Fruit fly (Drosophila melanogaster) whole organism, embryonic: ENCODE measurements around the gene Zn72D.

ENCODE experiments used
- Ada2b ChIP-seq: fragments of 200-800 bp; sonication (Bioruptor generic); IDR thresholded peaks from 2 replicates; pipeline ENCODE4 v1.3.6; 2022; ENCODE audit warnings: missing biosample characterization, missing genetic modification characterization
- Aef1 ChIP-seq: fragments of 200-800 bp; sonication (Bioruptor generic); IDR thresholded peaks from 3 replicates; pipeline ENCODE4 v1.3.6; 2022; ENCODE audit warnings: missing biosample characterization, missing genetic modification characterization
- CG10431 ChIP-seq: fragments of 200-800 bp; sonication (Bioruptor generic); optimal IDR thresholded peaks from 3 replicates; lab custom pipeline; 2018; ENCODE audit warnings: missing biosample characterization, mild to moderate bottlenecking, missing genetic modification characterization
- CG10462 ChIP-seq: fragments of 200-800 bp; sonication (Bioruptor generic); optimal IDR thresholded peaks from 2 replicates; lab custom pipeline; 2016; ENCODE audit warnings: missing biosample characterization, missing genetic modification characterization
- CG10565 ChIP-seq: fragments of 200-800 bp; sonication (Bioruptor generic); optimal IDR thresholded peaks from 3 replicates; lab custom pipeline; 2016; ENCODE audit warnings: missing biosample characterization, mild to moderate bottlenecking, missing genetic modification characterization
- CG11723 ChIP-seq: fragments of 200-800 bp; sonication (Bioruptor generic); optimal IDR thresholded peaks from 2 replicates; lab custom pipeline; 2017; ENCODE audit warnings: missing biosample characterization, mild to moderate bottlenecking, missing genetic modification characterization
- CG1233 ChIP-seq: fragments of 200-800 bp; sonication (Bioruptor generic); optimal IDR thresholded peaks from 4 replicates; lab custom pipeline; 2018; ENCODE audit warnings: missing biosample characterization, mild to moderate bottlenecking, missing genetic modification characterization
- CG13287 ChIP-seq: fragments of 200-800 bp; sonication (Bioruptor generic); IDR thresholded peaks from 2 replicates; pipeline ENCODE4 v1.3.6; 2022; ENCODE audit warnings: missing biosample characterization, missing genetic modification characterization; ENCODE audit not compliant: partially characterized antibody
- CG15073 ChIP-seq: fragments of 200-800 bp; sonication (Bioruptor generic); optimal IDR thresholded peaks from 2 replicates; lab custom pipeline; 2016; ENCODE audit warnings: missing biosample characterization, missing genetic modification characterization
- CG1529 ChIP-seq: fragments of 200-800 bp; sonication (Bioruptor generic); optimal IDR thresholded peaks from 3 replicates; lab custom pipeline; 2018; ENCODE audit warnings: missing biosample characterization, missing genetic modification characterization
- CG16779 ChIP-seq: fragments of 200-800 bp; sonication (Bioruptor generic); IDR thresholded peaks from 2 replicates; pipeline ENCODE4 v1.3.6; 2022; ENCODE audit warnings: missing biosample characterization, missing genetic modification characterization
- CG2129 ChIP-seq: fragments of 200-800 bp; sonication (Bioruptor generic); IDR thresholded peaks from 2 replicates; pipeline ENCODE4 v1.3.6; 2022; ENCODE audit warnings: missing biosample characterization, missing genetic modification characterization; ENCODE audit not compliant: partially characterized antibody
- CG3163 ChIP-seq: fragments of 200-800 bp; sonication (Bioruptor generic); optimal IDR thresholded peaks from 3 replicates; lab custom pipeline; 2016; ENCODE audit warnings: missing biosample characterization, missing genetic modification characterization
- CG32767 ChIP-seq: fragments of 200-800 bp; sonication (Bioruptor generic); IDR thresholded peaks from 2 replicates; pipeline ENCODE4 v1.3.6; 2022; ENCODE audit warnings: missing biosample characterization, missing genetic modification characterization
- CG32772 ChIP-seq: fragments of 200-800 bp; sonication (Bioruptor generic); IDR thresholded peaks from 2 replicates; pipeline ENCODE4 v1.3.6; 2022; ENCODE audit warnings: missing biosample characterization, missing genetic modification characterization
- CG3726 ChIP-seq: fragments of 200-800 bp; sonication (Bioruptor generic); IDR thresholded peaks from 3 replicates; pipeline ENCODE4, ENCODE4 v1.3.6; 2022; ENCODE audit warnings: missing biosample characterization, missing genetic modification characterization
- CG4404 ChIP-seq: fragments of 200-800 bp; sonication (Bioruptor generic); IDR thresholded peaks from 2 replicates; pipeline ENCODE4 v1.3.6; 2022; ENCODE audit warnings: missing biosample characterization, missing genetic modification characterization
- CG6689 ChIP-seq: fragments of 200-800 bp; sonication (Bioruptor generic); IDR thresholded peaks from 2 replicates; pipeline ENCODE4 v1.3.6; 2022; ENCODE audit warnings: missing biosample characterization, missing genetic modification characterization
- CG6765 ChIP-seq: fragments of 200-800 bp; sonication (Bioruptor generic); optimal IDR thresholded peaks from 3 replicates; lab custom pipeline; 2017; ENCODE audit warnings: missing biosample characterization, mild to moderate bottlenecking, missing genetic modification characterization
- CG8281 ChIP-seq: fragments of 200-800 bp; sonication (Bioruptor generic); optimal IDR thresholded peaks from 2 replicates; lab custom pipeline; 2018; ENCODE audit warnings: missing biosample characterization, mild to moderate bottlenecking, missing genetic modification characterization, moderate library complexity
- CG9609 ChIP-seq: fragments of 200-800 bp; sonication (Bioruptor generic); optimal IDR thresholded peaks from 3 replicates; lab custom pipeline; 2016; ENCODE audit warnings: missing biosample characterization, missing genetic modification characterization
- D ChIP-seq, 2 experiments: fragments of 200-800 bp in 1 of 2; fragments of >200 bp in 1 of 2; sonication (Bioruptor generic) in 1 of 2; optimal IDR thresholded peaks; 2 replicates in 1 of 2; 3 replicates in 1 of 2; lab custom pipeline; 2017; ENCODE audit warnings: mild to moderate bottlenecking in 1 of 2, missing biosample characterization in 1 of 2, missing genetic modification characterization in 1 of 2, missing genetic modification reagents in 1 of 2
- Dip3 ChIP-seq: fragments of 200-800 bp; sonication (Bioruptor generic); optimal IDR thresholded peaks from 3 replicates; lab custom pipeline; 2016; ENCODE audit warnings: missing biosample characterization, missing genetic modification characterization
- Dp ChIP-seq: fragments of 200-800 bp; sonication (Bioruptor generic); optimal IDR thresholded peaks from 2 replicates; lab custom pipeline; 2018; ENCODE audit warnings: missing biosample characterization, mild to moderate bottlenecking, missing genetic modification characterization, moderate library complexity
- Dref ChIP-seq: fragments of 200-800 bp; sonication (Bioruptor generic); IDR thresholded peaks from 2 replicates; pipeline ENCODE4 v1.3.6; 2022; ENCODE audit warnings: missing biosample characterization, missing genetic modification characterization
- ERR ChIP-seq: fragments of 200-800 bp; sonication (Bioruptor generic); optimal IDR thresholded peaks from 2 replicates; lab custom pipeline; 2016; ENCODE audit warnings: missing biosample characterization, missing genetic modification characterization
- H2.0 ChIP-seq: fragments of 200-800 bp; sonication (Bioruptor generic); IDR thresholded peaks from 2 replicates; pipeline ENCODE4 v1.3.6; 2022; ENCODE audit warnings: missing biosample characterization, missing genetic modification characterization
- MTF-1 ChIP-seq: fragments of 200-800 bp; sonication (Bioruptor generic); optimal IDR thresholded peaks from 2 replicates; lab custom pipeline; 2018; ENCODE audit warnings: missing biosample characterization, mild to moderate bottlenecking, missing genetic modification characterization, borderline replicate concordance
- Max ChIP-seq: fragments of 200-800 bp; sonication (Bioruptor generic); optimal IDR thresholded peaks from 2 replicates; lab custom pipeline; 2016; ENCODE audit warnings: missing biosample characterization, mild to moderate bottlenecking, missing genetic modification characterization
- Myb ChIP-seq: fragments of 200-800 bp; sonication (Bioruptor generic); optimal IDR thresholded peaks from 2 replicates; lab custom pipeline; 2016; ENCODE audit warnings: missing biosample characterization, missing genetic modification characterization
- Opbp ChIP-seq: fragments of 200-800 bp; sonication (Bioruptor generic); IDR thresholded peaks from 3 replicates; pipeline ENCODE4 v1.3.6; 2022; ENCODE audit warnings: missing biosample characterization, missing genetic modification characterization; ENCODE audit not compliant: partially characterized antibody
- Six4 ChIP-seq: fragments of 200-800 bp; sonication (Bioruptor generic); optimal IDR thresholded peaks from 2 replicates; lab custom pipeline; 2016; ENCODE audit warnings: missing biosample characterization, missing genetic modification characterization
- Trl ChIP-seq, 3 experiments: fragments of >200 bp in 2 of 3; fragments of 200-800 bp in 1 of 3; sonication (Bioruptor generic) in 1 of 3; optimal IDR thresholded peaks; 2 replicates in 1 of 3; 3 replicates in 2 of 3; lab custom pipeline; 2016 to 2017; ENCODE audit warnings: missing biosample characterization in 1 of 3, missing genetic modification characterization in 1 of 3
- Usf ChIP-seq: fragments of 200-800 bp; sonication (Bioruptor generic); optimal IDR thresholded peaks from 2 replicates; lab custom pipeline; 2017; ENCODE audit warnings: missing genotype, missing biosample characterization, missing genetic modification characterization
- az2 ChIP-seq: fragments of 200-800 bp; sonication (Bioruptor generic); optimal IDR thresholded peaks from 3 replicates; lab custom pipeline; 2016; ENCODE audit warnings: missing biosample characterization, missing genetic modification characterization
- crp ChIP-seq, 2 experiments: fragments of 200-800 bp; sonication (Bioruptor generic); optimal IDR thresholded peaks; 2 replicates in 1 of 2; 3 replicates in 1 of 2; lab custom pipeline; 2017; ENCODE audit warnings: missing biosample characterization in 2 of 2, missing genetic modification characterization in 2 of 2, mild to moderate bottlenecking in 1 of 2, moderate library complexity in 1 of 2
- insv ChIP-seq, 2 experiments: fragments of 200-800 bp; sonication (Bioruptor generic); optimal IDR thresholded peaks; 3 replicates each; lab custom pipeline; 2016 to 2018; ENCODE audit warnings: missing biosample characterization in 2 of 2, missing genetic modification characterization in 2 of 2
- mld ChIP-seq: fragments of 200-800 bp; sonication (Bioruptor generic); IDR thresholded peaks from 3 replicates; pipeline ENCODE4 v1.3.6; 2022; ENCODE audit warnings: missing biosample characterization, missing genetic modification characterization; ENCODE audit not compliant: partially characterized antibody
- nerfin-1 ChIP-seq: fragments of 200-800 bp; sonication (Bioruptor generic); optimal IDR thresholded peaks from 3 replicates; lab custom pipeline; 2019; ENCODE audit warnings: missing biosample characterization, mild to moderate bottlenecking, missing genetic modification characterization, moderate library complexity
- otp ChIP-seq: fragments of 200-800 bp; sonication (Bioruptor generic); IDR thresholded peaks from 3 replicates; pipeline ENCODE4, ENCODE4 v1.3.6; 2022; ENCODE audit warnings: missing biosample characterization, missing genetic modification characterization
- pan ChIP-seq, 4 experiments: fragments of >200 bp in 3 of 4; fragments of 200-800 bp in 1 of 4; sonication (Bioruptor generic) in 1 of 4; optimal IDR thresholded peaks in 3 of 4; IDR thresholded peaks in 1 of 4; 2 replicates each; pipeline versions ENCODE4 v1.3.6 to Lab custom; 2017 to 2022; ENCODE audit warnings: missing biosample characterization in 2 of 4, missing genetic modification characterization in 2 of 4, mixed read lengths in 1 of 4
- psq ChIP-seq: fragments of 200-800 bp; sonication (Bioruptor generic); optimal IDR thresholded peaks from 2 replicates; lab custom pipeline; 2017; ENCODE audit warnings: missing biosample characterization, missing genetic modification characterization
- pzg ChIP-seq: fragments of 200-800 bp; sonication (Bioruptor generic); optimal IDR thresholded peaks from 3 replicates; lab custom pipeline; 2018; ENCODE audit warnings: missing biosample characterization, mild to moderate bottlenecking, missing genetic modification characterization, moderate library complexity
- seq ChIP-seq: fragments of 200-800 bp; sonication (Bioruptor generic); IDR thresholded peaks from 2 replicates; pipeline ENCODE4 v1.3.6; 2022; ENCODE audit warnings: missing biosample characterization, missing genetic modification characterization
- slou ChIP-seq: fragments of 200-800 bp; sonication (Bioruptor generic); optimal IDR thresholded peaks from 3 replicates; lab custom pipeline; 2016; ENCODE audit warnings: missing biosample characterization, missing genetic modification characterization
- sr ChIP-seq: fragments of 200-800 bp; sonication (Bioruptor generic); IDR thresholded peaks from 3 replicates; pipeline ENCODE4 v1.3.6; 2022; ENCODE audit warnings: missing biosample characterization, missing genetic modification characterization
- tll ChIP-seq, 2 experiments: fragments of 200-800 bp in 1 of 2; fragments of >200 bp in 1 of 2; sonication (Bioruptor generic) in 1 of 2; optimal IDR thresholded peaks; 2 replicates each; lab custom pipeline; 2017 to 2019; ENCODE audit warnings: missing biosample characterization in 2 of 2, missing genetic modification characterization in 2 of 2, mild to moderate bottlenecking in 1 of 2, moderate library complexity in 1 of 2
- vvl ChIP-seq: fragments of 200-800 bp; sonication (Bioruptor generic); IDR thresholded peaks from 2 replicates; pipeline ENCODE4 v1.3.6; 2022; ENCODE audit warnings: missing biosample characterization, missing genetic modification characterization

The Zn72D gene

DNA sequence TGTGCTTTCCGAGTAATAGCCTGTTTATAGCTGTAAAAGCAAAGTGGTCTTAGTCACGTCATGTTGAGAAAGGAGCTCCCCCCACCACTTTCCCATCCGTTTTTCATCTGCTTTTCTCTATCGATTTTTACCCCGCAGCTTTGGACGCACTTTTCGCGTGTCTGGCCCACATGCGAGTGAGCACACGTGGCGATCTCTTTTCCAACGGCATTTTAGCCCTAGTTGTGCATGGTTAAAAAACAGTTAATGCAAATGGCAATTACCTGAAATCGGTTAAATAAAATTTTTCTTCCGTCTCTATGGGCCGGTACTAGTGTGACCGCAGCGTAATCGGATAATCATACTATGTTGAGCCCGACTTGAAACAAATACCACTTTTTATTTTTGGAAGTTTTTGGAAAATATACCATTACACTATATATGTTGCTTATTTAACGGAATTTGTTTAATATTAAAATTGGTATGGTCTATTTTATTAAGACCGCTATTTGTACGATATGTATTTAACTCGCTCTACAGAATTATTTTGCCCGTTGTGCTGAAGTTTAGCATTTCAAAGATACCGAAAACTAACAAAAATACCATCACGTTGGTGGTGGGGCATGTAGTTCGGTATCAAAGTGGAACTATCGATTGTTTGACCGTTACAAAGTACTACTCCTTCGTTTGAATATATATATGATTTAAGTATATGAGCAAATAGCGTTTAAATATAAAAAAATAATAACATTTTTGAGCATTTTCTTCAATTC lies at the start of gene Zn72D (continued):
- TF ChIP-seq Aef1 (GFP tag; lab: Robert Waterston, UW): no peak
- peak; percentile 6; the same call in 2 of the 3 replicates for TF ChIP-seq Opbp (GFP tag; lab: Robert Waterston, UW)
- no peak for TF ChIP-seq Six4 (GFP tag; lab: Kevin White, UChicago)
- TF ChIP-seq slou (GFP tag; lab: Kevin White, UChicago): no peak
- TF ChIP-seq H2.0: no peak
- peak; percentile 8 for TF ChIP-seq Dp (GFP tag; lab: Kevin White, UChicago)
- no peak for TF ChIP-seq CG1233 (GFP tag; lab: Kevin White, UChicago)
- TF ChIP-seq Trl (optimal IDR thresholded peaks at IDR 0.05; lab: Kevin White, UChicago): no peak
- TF ChIP-seq Trl (GFP tag; optimal IDR thresholded peaks at IDR 0.05; lab: Kevin White, UChicago): no peak
- TF ChIP-seq CG10565 (GFP tag; lab: Kevin White, UChicago): no peak
- TF ChIP-seq CG16779 (GFP tag; lab: Robert Waterston, UW): no peak
- TF ChIP-seq CG15073 (GFP tag; lab: Kevin White, UChicago): no peak
- TF ChIP-seq CG2129 (GFP tag; lab: Robert Waterston, UW): no peak
- peak; percentile 46 for TF ChIP-seq CG13287 (GFP tag; lab: Robert Waterston, UW)
- TF ChIP-seq otp (GFP tag; lab: Robert Waterston, UW): no peak
- TF ChIP-seq Myb (GFP tag; lab: Kevin White, UChicago): peak; percentile 77
- no peak for TF ChIP-seq az2 (GFP tag; lab: Kevin White, UChicago)
- TF ChIP-seq CG4404 (GFP tag; lab: Robert Waterston, UW): no peak
- no peak for TF ChIP-seq CG8281 (tag; lab: Kevin White, UChicago)
- TF ChIP-seq ERR: no peak
- TF ChIP-seq Dip3 (GFP tag; lab: Kevin White, UChicago): no peak
- no peak for TF ChIP-seq CG3163 (GFP tag; lab: Kevin White, UChicago)
- no peak for TF ChIP-seq CG32772
- TF ChIP-seq pzg: peak; percentile 53
- TF ChIP-seq Usf: no peak
- no peak for TF ChIP-seq tll (GFP tag; optimal IDR thresholded peaks at IDR 0.05; lab: Kevin White, UChicago)
- no peak for TF ChIP-seq CG6765 (GFP tag; lab: Kevin White, UChicago)
- no peak for TF ChIP-seq CG11723 (GFP tag; lab: Kevin White, UChicago)
- TF ChIP-seq CG10431 (GFP tag; lab: Kevin White, UChicago): no peak
- TF ChIP-seq CG6689: no peak
- no peak for TF ChIP-seq sr
- TF ChIP-seq crp (GFP tag; optimal IDR thresholded peaks at IDR 0.05; lab: Kevin White, UChicago): no peak
- no peak for TF ChIP-seq Max (GFP tag; lab: Kevin White, UChicago)
- TF ChIP-seq Dref (GFP tag; lab: Robert Waterston, UW): peak; percentile 49
- TF ChIP-seq pan (optimal IDR thresholded peaks at IDR 0.05; lab: Kevin White, UChicago): no peak
- no peak for TF ChIP-seq pan (GFP tag; optimal IDR thresholded peaks at IDR 0.05 in 1 of 2, IDR thresholded peaks at IDR 0.05 in 1 of 2)
- no peak for TF ChIP-seq Ada2b
- TF ChIP-seq CG9609 (GFP tag; lab: Kevin White, UChicago): no peak
- TF ChIP-seq CG1529: no peak
- TF ChIP-seq CG3726 (GFP tag; lab: Robert Waterston, UW): no peak
- TF ChIP-seq CG32767 (GFP tag; lab: Robert Waterston, UW): no peak
- TF ChIP-seq CG10462 (GFP tag; lab: Kevin White, UChicago): no peak
- no peak for TF ChIP-seq seq (GFP tag; lab: Robert Waterston, UW)
- peak; percentile 9 for TF ChIP-seq nerfin-1 (tag; lab: Kevin White, UChicago)
- TF ChIP-seq MTF-1 (GFP tag; lab: Kevin White, UChicago): no peak
- TF ChIP-seq D (optimal IDR thresholded peaks at IDR 0.05; lab: Kevin White, UChicago): no peak
- TF ChIP-seq D (GFP tag; optimal IDR thresholded peaks at IDR 0.05; lab: Kevin White, UChicago): no peak
- TF ChIP-seq insv (GFP tag; optimal IDR thresholded peaks at IDR 0.05; lab: Kevin White, UChicago): no peak
- 0 out of 3 replicates have a peak, but pooled peaks have one; percentile 7 for TF ChIP-seq mld (GFP tag; lab: Robert Waterston, UW)
- no peak for TF ChIP-seq psq (GFP tag; lab: Kevin White, UChicago)
- 0 out of 2 replicates have a peak, but pooled peaks have one; percentile 38 for TF ChIP-seq vvl (GFP tag; lab: Robert Waterston, UW)
